Fruit fly (Drosophila melanogaster) whole organism, prepupa: ENCODE results near the gene Wbp2.
A peak's percentile ranks its signal among the peaks of the same experiment; 100 is the strongest.

Experiments used
- CG11294 ChIP-seq: fragments of 200-800 bp; sonication (Bioruptor generic); IDR thresholded peaks from 2 replicates; pipeline ENCODE4 v1.3.6; 2022; ENCODE audit warnings: missing biosample characterization, missing genetic modification characterization
- CG15336 ChIP-seq: fragments of 200-800 bp; sonication (Bioruptor generic); IDR thresholded peaks from 2 replicates; pipeline ENCODE4 v1.3.6; 2022; ENCODE audit warnings: missing biosample characterization, missing genetic modification characterization
- CG34406 ChIP-seq: fragments of 200-800 bp; sonication (Bioruptor generic); optimal IDR thresholded peaks from 3 replicates; lab custom pipeline; 2016; ENCODE audit warnings: missing biosample characterization, missing genetic modification characterization
- acj6 ChIP-seq: fragments of 200-800 bp; sonication (Bioruptor generic); optimal IDR thresholded peaks from 3 replicates; lab custom pipeline; 2016; ENCODE audit warnings: missing biosample characterization, missing genetic modification characterization
- fkh ChIP-seq: fragments of 200-800 bp; sonication (Bioruptor generic); optimal IDR thresholded peaks from 3 replicates; lab custom pipeline; 2017; ENCODE audit warnings: missing biosample characterization, mild to moderate bottlenecking, missing genetic modification characterization, moderate library complexity
- net ChIP-seq: fragments of 200-800 bp; sonication (Bioruptor generic); optimal IDR thresholded peaks from 3 replicates; lab custom pipeline; 2016; ENCODE audit warnings: missing biosample characterization, missing genetic modification characterization
- pdm3 ChIP-seq: fragments of 200-800 bp; sonication (Bioruptor generic); optimal IDR thresholded peaks from 3 replicates; lab custom pipeline; 2016; ENCODE audit warnings: missing biosample characterization, missing genetic modification characterization
- svp ChIP-seq: fragments of 200-800 bp; sonication (Bioruptor generic); peaks from one replicate; lab custom pipeline; 2016; ENCODE audit warnings: missing biosample characterization, missing genetic modification characterization
- topi ChIP-seq: fragments of 200-800 bp; sonication (Bioruptor generic); optimal IDR thresholded peaks from 3 replicates; lab custom pipeline; 2016; ENCODE audit warnings: missing biosample characterization, missing genetic modification characterization

DNA sequence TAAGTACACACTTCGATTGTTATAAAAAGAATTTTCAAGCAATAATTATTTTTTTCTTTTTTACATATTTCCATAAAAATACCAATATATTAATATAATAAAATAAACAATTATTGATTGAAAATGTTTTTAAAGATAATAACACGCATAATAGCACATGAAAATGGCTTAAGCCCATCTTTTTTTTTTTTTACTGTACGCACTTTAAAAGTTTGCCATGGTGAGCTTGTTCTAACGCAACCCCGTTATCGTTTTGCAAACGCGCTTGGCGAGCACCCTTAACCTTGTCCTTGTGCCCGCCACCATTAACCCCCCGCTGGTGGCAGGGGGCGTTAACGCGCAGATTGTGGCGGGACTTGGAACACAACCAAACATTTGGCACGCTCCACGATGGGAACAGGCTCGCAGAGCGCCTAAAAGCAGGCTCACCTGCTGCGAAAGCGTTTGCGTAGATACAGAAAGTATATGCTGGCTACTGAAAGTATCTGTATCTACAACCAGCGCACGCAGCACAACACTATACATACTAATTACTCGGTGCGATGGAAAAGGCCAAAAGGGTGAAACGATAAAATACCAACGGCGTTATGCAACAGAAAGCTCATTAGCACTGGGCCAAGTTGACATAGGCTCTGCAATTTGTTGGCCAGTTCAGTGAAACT lies 16.0 kb upstream of the Wbp2 start:
- no peak for TF ChIP-seq CG15336 (GFP tag; lab: Robert Waterston, UW)
- peak; percentile 45 for TF ChIP-seq svp (GFP tag; lab: Kevin White, UChicago)
- no peak for TF ChIP-seq CG11294 (GFP tag; lab: Robert Waterston, UW)
- TF ChIP-seq CG34406 (GFP tag; lab: Kevin White, UChicago): no peak
- TF ChIP-seq acj6: no peak
- peak; percentile 45 for TF ChIP-seq fkh (GFP tag; lab: Kevin White, UChicago)
- no peak for TF ChIP-seq topi (GFP tag; lab: Kevin White, UChicago)
- no peak for TF ChIP-seq net
- no peak for TF ChIP-seq pdm3 (GFP tag; lab: Kevin White, UChicago)
